Worm (Caenorhabditis elegans) whole organism, L4 larva: Measurements from ENCODE around the gene C48B4.8.
A peak's percentile ranks its signal among the peaks of the same experiment; 100 is the strongest.

Source experiments
- D1046.2 ChIP-seq: fragments of 200-800 bp; sonication (Bioruptor generic); IDR thresholded peaks from 2 replicates; pipeline ENCODE4 v1.3.6; 2022; ENCODE audit warnings: missing genetic modification characterization, missing compliant biosample characterization
- F10B5.3 ChIP-seq: sonication (generic microtip); optimal IDR thresholded peaks from 2 replicates; lab custom pipeline; 2016; ENCODE audit warnings: mild to moderate bottlenecking, missing genetic modification characterization, missing compliant biosample characterization
- T26A8.4 ChIP-seq: fragments of 200-800 bp; sonication (Bioruptor generic); IDR thresholded peaks from 2 replicates; pipeline ENCODE4 v1.3.6; 2022; ENCODE audit warnings: missing genetic modification characterization, missing compliant biosample characterization
- ZK337.2 ChIP-seq: fragments of 200-800 bp; sonication (Bioruptor generic); IDR thresholded peaks from 2 replicates; pipeline ENCODE4 v1.3.6; 2022; ENCODE audit warnings: missing genetic modification reagents, missing genetic modification characterization, missing compliant biosample characterization
- ZK546.5 ChIP-seq, 2 experiments: sonication (generic microtip); optimal IDR thresholded peaks; 2 replicates each; lab custom pipeline; 2017; ENCODE audit warnings: missing biosample characterization in 2 of 2, missing genetic modification characterization in 2 of 2
- ama-1 ChIP-seq: fragments of 150-350 bp; optimal IDR thresholded peaks from 2 replicates; lab custom pipeline; 2014; ENCODE audit warnings: inconsistent platforms, mixed read lengths
- attf-4 ChIP-seq: sonication (generic microtip); optimal IDR thresholded peaks from 3 replicates; lab custom pipeline; 2017; ENCODE audit warnings: missing biosample characterization, missing genetic modification characterization
- ceh-28 ChIP-seq: fragments of 150-350 bp; optimal IDR thresholded peaks from 2 replicates; lab custom pipeline; 2014; ENCODE audit warnings: missing biosample characterization, missing genetic modification reagents, missing genetic modification characterization
- ceh-32 ChIP-seq: sonication (generic microtip); optimal IDR thresholded peaks from 2 replicates; lab custom pipeline; 2016; ENCODE audit warnings: mild to moderate bottlenecking, missing genetic modification characterization, missing compliant biosample characterization; ENCODE audit not compliant: poor library complexity
- ceh-62 ChIP-seq: sonication (generic microtip); optimal IDR thresholded peaks from 2 replicates; lab custom pipeline; 2017; ENCODE audit warnings: missing biosample characterization, missing genetic modification characterization
- ceh-82 ChIP-seq: sonication (generic microtip); optimal IDR thresholded peaks from 2 replicates; lab custom pipeline; 2017; ENCODE audit warnings: missing biosample characterization, missing genetic modification characterization
- ces-1 ChIP-seq: fragments of 150-350 bp; sonication (generic microtip); optimal IDR thresholded peaks from 4 replicates; lab custom pipeline; 2014; ENCODE audit warnings: missing biosample characterization, missing genetic modification reagents, missing genetic modification characterization
- cey-2 ChIP-seq: sonication (generic microtip); optimal IDR thresholded peaks from 3 replicates; lab custom pipeline; 2017; ENCODE audit warnings: missing genetic modification characterization, mild to moderate bottlenecking, missing compliant biosample characterization, antibody characterized with exemption, borderline replicate concordance; ENCODE audit not compliant: insufficient read depth
- ctbp-1 ChIP-seq: fragments of 200-800 bp; sonication (Bioruptor generic); IDR thresholded peaks from 2 replicates; pipeline ENCODE4 v1.3.6; 2022; ENCODE audit warnings: missing genetic modification reagents, missing genetic modification characterization, missing compliant biosample characterization
- daf-12 ChIP-seq: fragments of 150-350 bp; optimal IDR thresholded peaks from 2 replicates; lab custom pipeline; 2014; ENCODE audit warnings: missing biosample characterization, missing genetic modification reagents, missing genetic modification characterization
- daf-8 ChIP-seq: fragments of 200-800 bp; sonication (Bioruptor generic); IDR thresholded peaks from 2 replicates; pipeline ENCODE4 v1.3.6; 2022; ENCODE audit warnings: missing genetic modification characterization, missing compliant biosample characterization
- dpl-1 ChIP-seq: fragments of 150-350 bp; optimal IDR thresholded peaks from 2 replicates; lab custom pipeline; 2014; ENCODE audit warnings: missing biosample characterization, missing genetic modification reagents, missing genetic modification characterization
- dve-1 ChIP-seq: sonication (generic microtip); optimal IDR thresholded peaks from 2 replicates; lab custom pipeline; 2017; ENCODE audit warnings: antibody characterized with exemption, mild to moderate bottlenecking, missing genetic modification characterization, missing compliant biosample characterization; ENCODE audit not compliant: insufficient read depth
- hmg-1.1 ChIP-seq: fragments of 200-800 bp; sonication (Bioruptor generic); IDR thresholded peaks from 2 replicates; pipeline ENCODE4 v1.3.6; 2022; ENCODE audit warnings: missing genetic modification reagents, missing genetic modification characterization, missing compliant biosample characterization
- jun-1 ChIP-seq: fragments of 150-350 bp; optimal IDR thresholded peaks from 2 replicates; lab custom pipeline; 2014; ENCODE audit warnings: missing biosample characterization, missing genetic modification reagents, missing genetic modification characterization
- lin-1 ChIP-seq: fragments of 200-800 bp; sonication (Bioruptor generic); IDR thresholded peaks from 2 replicates; pipeline ENCODE4 v1.3.6; 2022; ENCODE audit warnings: missing genetic modification reagents, missing genetic modification characterization, missing compliant biosample characterization
- lin-15B ChIP-seq: fragments of 150-350 bp; sonication (generic microtip); optimal IDR thresholded peaks from 3 replicates; lab custom pipeline; 2014; ENCODE audit warnings: missing biosample characterization, missing genetic modification characterization
- lin-29 ChIP-seq: fragments of 200-800 bp; sonication (Bioruptor generic); IDR thresholded peaks from 2 replicates; pipeline ENCODE4 v1.3.6; 2022; ENCODE audit warnings: missing genetic modification reagents, missing genetic modification characterization, missing compliant biosample characterization
- lin-38 ChIP-seq: fragments of 200-800 bp; sonication (Bioruptor generic); IDR thresholded peaks from 2 replicates; pipeline ENCODE4 v1.3.6; 2022; ENCODE audit warnings: missing genetic modification reagents, missing genetic modification characterization, missing compliant biosample characterization
- lin-39 ChIP-seq: fragments of 150-350 bp; optimal IDR thresholded peaks from 2 replicates; lab custom pipeline; 2014; ENCODE audit warnings: missing biosample characterization, missing genetic modification reagents, missing genetic modification characterization
- mes-2 ChIP-seq: sonication (generic microtip); optimal IDR thresholded peaks from 2 replicates; lab custom pipeline; 2016; ENCODE audit warnings: missing genotype, mild to moderate bottlenecking, missing genetic modification characterization, missing compliant biosample characterization; ENCODE audit not compliant: poor library complexity, severe bottlenecking
- nhr-11 ChIP-seq: fragments of 150-350 bp; optimal IDR thresholded peaks from 2 replicates; lab custom pipeline; 2014; ENCODE audit warnings: missing biosample characterization, missing genetic modification characterization
- nhr-42 ChIP-seq: fragments of 200-800 bp; sonication (Bioruptor generic); IDR thresholded peaks from 2 replicates; pipeline ENCODE4 v1.3.6; 2022; ENCODE audit warnings: missing genetic modification characterization, missing compliant biosample characterization
- nhr-6 ChIP-seq: fragments of 150-350 bp; optimal IDR thresholded peaks from 2 replicates; lab custom pipeline; 2014; ENCODE audit warnings: missing biosample characterization, missing genetic modification characterization
- nhr-76 ChIP-seq: fragments of 150-350 bp; optimal IDR thresholded peaks from 2 replicates; lab custom pipeline; 2014; ENCODE audit warnings: missing biosample characterization, missing genetic modification characterization
- php-3 ChIP-seq: fragments of 200-800 bp; sonication (Bioruptor generic); IDR thresholded peaks from 2 replicates; pipeline ENCODE4 v1.3.6; 2022; ENCODE audit warnings: missing genetic modification reagents, missing genetic modification characterization, missing compliant biosample characterization
- skn-1 ChIP-seq: fragments of 150-350 bp; optimal IDR thresholded peaks from 2 replicates; lab custom pipeline; 2014; ENCODE audit warnings: missing biosample characterization, missing genetic modification characterization
- snpc-1.2 ChIP-seq: fragments of 200-800 bp; sonication (Bioruptor generic); IDR thresholded peaks from 2 replicates; pipeline ENCODE4 v1.3.6; 2022; ENCODE audit warnings: missing genetic modification reagents, missing genetic modification characterization, missing compliant biosample characterization
- spr-1 ChIP-seq: sonication (generic microtip); optimal IDR thresholded peaks from 2 replicates; lab custom pipeline; 2016; ENCODE audit warnings: mild to moderate bottlenecking, missing genetic modification characterization, missing compliant biosample characterization
- tra-1 ChIP-seq: fragments of 200-800 bp; sonication (Bioruptor generic); IDR thresholded peaks from 2 replicates; pipeline ENCODE4 v1.3.6; 2022; ENCODE audit warnings: missing genetic modification reagents, missing genetic modification characterization, missing compliant biosample characterization
- unc-62 ChIP-seq, 3 experiments: fragments of 150-350 bp in 1 of 3; sonication (generic microtip); optimal IDR thresholded peaks in 2 of 3; peaks in 1 of 3; 1 replicate in 1 of 3; 2 replicates in 2 of 3; lab custom pipeline; 2014 to 2017; ENCODE audit warnings: missing biosample characterization in 3 of 3, missing genetic modification characterization in 3 of 3, missing genetic modification reagents in 3 of 3, missing genotype in 1 of 3
- vab-7 ChIP-seq: fragments of 200-800 bp; sonication (Bioruptor generic); IDR thresholded peaks from 2 replicates; pipeline ENCODE4 v1.3.6; 2022; ENCODE audit warnings: missing genetic modification reagents, missing genetic modification characterization, missing compliant biosample characterization
- zag-1 ChIP-seq: fragments of 150-350 bp; optimal IDR thresholded peaks from 2 replicates; lab custom pipeline; 2014; ENCODE audit warnings: missing biosample characterization, missing genetic modification characterization
- zip-11 ChIP-seq: fragments of 200-800 bp; sonication (Bioruptor generic); IDR thresholded peaks from 2 replicates; pipeline ENCODE4 v1.3.6; 2022; ENCODE audit warnings: missing genetic modification characterization, missing compliant biosample characterization

Gene C48B4.8

DNA sequence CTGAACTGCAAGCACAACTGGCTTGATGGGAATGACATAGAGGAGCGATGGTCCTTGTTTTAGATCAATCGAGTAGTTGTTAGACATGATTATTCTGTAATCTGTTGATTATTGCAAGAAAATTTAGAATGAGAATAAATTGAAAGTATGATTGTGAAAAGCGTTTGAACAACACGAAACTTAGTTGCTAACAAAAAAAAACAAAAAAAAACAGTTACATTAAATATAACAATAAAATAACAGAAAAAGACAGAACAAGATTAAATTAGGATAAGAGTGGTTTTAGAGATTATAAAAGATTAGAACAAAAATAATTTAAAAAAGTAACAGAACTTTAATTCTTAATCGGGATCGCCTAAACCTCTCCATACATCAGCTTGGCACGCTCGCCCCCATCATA, 2.2 kb upstream of the C48B4.8 start, which contains the start of gene C48B4.9:
Gene C48B4.9, minus strand, starts transcription at position 101 of the 400 bp plus-strand sequence.
- no peak for TF ChIP-seq nhr-42 (GFP tag; lab: Robert Waterston, UW)
- TF ChIP-seq, all 104 proteins: peak for 0

DNA sequence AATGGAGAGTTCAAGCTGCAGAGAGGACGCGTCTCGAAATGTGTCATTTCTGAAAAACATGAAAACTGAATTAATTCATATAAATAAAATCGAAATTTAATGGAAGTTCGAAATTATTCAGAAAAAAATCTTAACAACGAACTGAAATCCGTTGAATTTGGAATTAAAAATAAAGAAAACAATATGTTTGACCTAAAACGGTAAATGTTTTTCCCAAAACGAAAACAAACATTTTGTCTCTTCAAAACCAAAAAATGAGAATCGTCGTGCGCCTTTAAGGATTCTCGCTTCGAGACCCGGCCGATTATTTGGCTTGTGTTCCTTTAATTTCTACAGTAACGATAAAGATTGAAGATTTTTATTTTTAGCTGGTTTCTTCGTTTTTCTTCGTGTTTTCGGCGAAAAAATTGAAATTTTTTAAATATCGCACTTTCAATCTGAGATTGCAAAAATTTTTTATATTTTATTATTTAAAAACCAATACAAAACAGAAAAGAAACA, 1.6 kb downstream of the C48B4.8 start, which contains the start of gene C48B4.7:
Gene C48B4.7, minus strand, starts transcription at position 51 of the 501 bp plus-strand sequence.
- no peak for TF ChIP-seq jun-1 (tag; lab: Kevin White, UChicago)
- no peak for TF ChIP-seq skn-1 (tag; lab: Kevin White, UChicago)
- no peak for TF ChIP-seq vab-7
- TF ChIP-seq lin-38 (GFP tag; lab: Robert Waterston, UW): 0 out of 2 replicates have a peak, but pooled peaks have one; percentile 24
- TF ChIP-seq lin-1 (GFP tag; lab: Robert Waterston, UW): no peak
- TF ChIP-seq ceh-62 (tag; lab: Kevin White, UChicago): no peak

DNA sequence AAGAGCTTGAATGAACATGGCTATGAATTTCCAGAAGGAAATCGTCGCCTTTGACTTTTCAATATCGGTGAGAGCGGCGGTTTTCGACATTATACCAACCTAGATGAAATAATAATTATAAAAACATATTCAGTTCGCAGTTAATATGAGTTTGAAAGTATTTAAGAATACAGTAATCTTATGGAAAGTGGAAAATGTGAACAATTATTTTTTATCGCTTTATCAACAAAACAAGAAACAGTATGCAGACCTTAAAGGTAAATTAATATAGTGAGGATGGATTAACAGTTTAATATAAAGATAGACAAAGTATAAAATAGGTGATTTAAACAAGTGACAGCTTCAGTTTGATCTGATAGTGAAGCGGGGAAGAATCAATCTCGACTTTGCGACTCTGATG, 2.6 kb downstream of the C48B4.8 start, which contains the start of gene C48B4.6:
Gene C48B4.6, minus strand, starts transcription at position 101 of the 400 bp plus-strand sequence.
- TF ChIP-seq attf-4 (tag; lab: Kevin White, UChicago): no peak
- TF ChIP-seq spr-1 (tag; lab: Kevin White, UChicago): no peak
- no peak for TF ChIP-seq lin-38 (GFP tag; lab: Robert Waterston, UW)

DNA sequence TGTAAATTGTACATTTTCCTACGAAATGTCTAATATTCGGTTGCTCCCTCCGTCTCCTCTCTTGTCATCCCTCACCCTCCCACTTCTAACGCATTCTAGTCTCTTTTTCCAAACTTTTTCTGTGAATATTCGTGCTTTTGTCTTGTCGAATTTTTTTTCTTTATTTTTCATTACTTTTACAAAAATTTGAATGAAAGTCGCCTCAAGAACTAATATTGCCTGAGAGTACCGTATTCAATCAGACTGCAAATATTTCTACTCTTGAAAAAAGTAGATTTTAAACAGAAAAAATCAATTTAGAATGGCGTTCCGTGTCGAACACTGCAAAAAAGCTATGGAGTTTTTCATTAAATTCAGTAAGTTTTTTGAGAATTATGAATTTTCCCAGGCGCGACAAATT, 4.8 kb downstream of the C48B4.8 start, which contains the start of gene ZK1098.11:
Gene ZK1098.11, plus strand, starts transcription at position 301 of the 400 bp plus-strand sequence.
- TF ChIP-seq nhr-11 (tag; lab: Kevin White, UChicago) (no peak), attf-4 (tag; lab: Kevin White, UChicago) (no peak), lin-29 (GFP tag; lab: Robert Waterston, UW) (no peak), daf-12 (tag; lab: Kevin White, UChicago) (no peak), tra-1 (GFP tag; lab: Robert Waterston, UW) (no peak), D1046.2 (GFP tag; lab: Robert Waterston, UW) (no peak), ceh-28 (no peak), hmg-1.1 (GFP tag; lab: Robert Waterston, UW) (no peak), zip-11 (GFP tag; lab: Robert Waterston, UW) (no peak), unc-62 (GFP tag; optimal IDR thresholded peaks at IDR 0.05 in 1 of 2; lab: Kevin White, UChicago) (no peak), unc-62 (tag; optimal IDR thresholded peaks at IDR 0.05; lab: Kevin White, UChicago) (no peak), ZK546.5 (tag; optimal IDR thresholded peaks at IDR 0.05; lab: Kevin White, UChicago) (no peak), lin-39 (no peak), skn-1 (tag; lab: Kevin White, UChicago) (no peak), zag-1 (no peak), dve-1 (tag; lab: Kevin White, UChicago) (no peak), php-3 (GFP tag; lab: Robert Waterston, UW) (no peak), F10B5.3 (no peak), cey-2 (tag; lab: Kevin White, UChicago) (no peak)
- TF ChIP-seq, all 104 proteins: peak for 0

- TF ChIP-seq daf-8 (GFP tag; lab: Robert Waterston, UW) (no peak), lin-15B (tag; lab: Kevin White, UChicago) (no peak), jun-1 (tag; lab: Kevin White, UChicago) (no peak), ceh-82 (no peak), ZK337.2 (GFP tag; lab: Robert Waterston, UW) (0 out of 2 replicates have a peak, but pooled peaks have one; percentile 8), ces-1 (no peak), ceh-28 (peak; percentile 61), nhr-6 (tag; lab: Kevin White, UChicago) (peak; percentile 70), dpl-1 (GFP tag; lab: Kevin White, UChicago) (peak; percentile 76), nhr-42 (GFP tag; lab: Robert Waterston, UW) (peak; percentile 18; the same call in 1 of the 2 replicates), T26A8.4 (GFP tag; lab: Robert Waterston, UW) (peak; percentile 80), vab-7 (peak; percentile 56), snpc-1.2 (GFP tag; lab: Robert Waterston, UW) (no peak), ama-1 (lab: Kevin White, UChicago) (peak; percentile 86), lin-39 (no peak), unc-62 (GFP tag; optimal IDR thresholded peaks at IDR 0.05 in 1 of 2; lab: Kevin White, UChicago) (peak in 1 of 2 experiments; percentile 64), unc-62 (tag; optimal IDR thresholded peaks at IDR 0.05; lab: Kevin White, UChicago) (no peak), ctbp-1 (GFP tag; lab: Robert Waterston, UW) (peak; percentile 68; the same call in 1 of the 2 replicates), nhr-76 (tag; lab: Kevin White, UChicago) (no peak), ceh-32 (tag; lab: Kevin White, UChicago) (no peak), mes-2 (tag; lab: Kevin White, UChicago) (peak; percentile 81)
Measured at ce11 chrIII:9546016-9546659, 14.9 kb downstream of the C48B4.8 start, which contains the start of gene unc-16. Gene unc-16, plus strand, starts transcription at chrIII:9546258.
